Worm (Caenorhabditis elegans): Measurements from ENCODE around the gene F41G4.7.
"Not testable (repeated sequence)": the region's sequence is repeated elsewhere in the genome, so short reads cannot be mapped to it uniquely, and the experiment has no call there.

Gene F41G4.7

ce11 chrX:16836304-16836703 is at the start of gene F41G4.7:
Gene F41G4.7, minus strand, starts transcription at chrX:16836404.
- no peak for TF ChIP-seq ztf-4 (tag; optimal IDR thresholded peaks at IDR 0.05)
- TF ChIP-seq lin-39 (tag; optimal IDR thresholded peaks at IDR 0.05): no peak
- no peak for TF ChIP-seq sma-9 (GFP tag; optimal IDR thresholded peaks at IDR 0.05)
- no peak for TF ChIP-seq sma-9 (tag; optimal IDR thresholded peaks at IDR 0.05)
- TF ChIP-seq ZK546.5 (tag; optimal IDR thresholded peaks at IDR 0.05): no peak
- no peak for TF ChIP-seq ceh-16 (tag; optimal IDR thresholded peaks at IDR 0.05)
- no peak for TF ChIP-seq ama-1 (optimal IDR thresholded peaks at IDR 0.05)
- no peak for TF ChIP-seq gmeb-1 (tag; optimal IDR thresholded peaks at IDR 0.05)
- no peak for TF ChIP-seq nhr-10 (tag; optimal IDR thresholded peaks at IDR 0.05)
- TF ChIP-seq nhr-25 (tag; optimal IDR thresholded peaks at IDR 0.05): no peak
- no peak for TF ChIP-seq mab-5 (tag; optimal IDR thresholded peaks at IDR 0.05)
- no peak for TF ChIP-seq C34F6.9 (tag; optimal IDR thresholded peaks at IDR 0.05)
- no peak for TF ChIP-seq snpc-4 (tag; optimal IDR thresholded peaks at IDR 0.05)
- TF ChIP-seq lin-13 (GFP tag; optimal IDR thresholded peaks at IDR 0.05): no peak
- TF ChIP-seq mbf-1 (tag; optimal IDR thresholded peaks at IDR 0.05): no peak

ce11 chrX:16884075-16884474 is 47.9 kb upstream of the F41G4.7 start:
- TF ChIP-seq lin-11 (tag; optimal IDR thresholded peaks at IDR 0.05): no peak
- TF ChIP-seq unc-62 (GFP tag; optimal IDR thresholded peaks at IDR 0.05): no peak
- no peak for TF ChIP-seq snpc-4 (tag; optimal IDR thresholded peaks at IDR 0.05)
- TF ChIP-seq mab-5 (tag; optimal IDR thresholded peaks at IDR 0.05): no peak
- TF ChIP-seq aly-2 (tag; optimal IDR thresholded peaks at IDR 0.05): no peak
- TF ChIP-seq nhr-12 (tag; optimal IDR thresholded peaks at IDR 0.05): no peak
- no peak for TF ChIP-seq Y55F3AM.14 (GFP tag; optimal IDR thresholded peaks at IDR 0.05)
- no peak for TF ChIP-seq ceh-16 (tag; optimal IDR thresholded peaks at IDR 0.05)
- TF ChIP-seq unc-39 (tag; optimal IDR thresholded peaks at IDR 0.05): no peak
- TF ChIP-seq ztf-4 (tag; optimal IDR thresholded peaks at IDR 0.05): no peak
- no peak for TF ChIP-seq unc-55 (GFP tag; optimal IDR thresholded peaks at IDR 0.05)
- TF ChIP-seq mdl-1 (tag; optimal IDR thresholded peaks at IDR 0.05): no peak
- no peak for TF ChIP-seq nhr-25 (tag; optimal IDR thresholded peaks at IDR 0.05)
- TF ChIP-seq nhr-10 (tag; optimal IDR thresholded peaks at IDR 0.05): no peak
- TF ChIP-seq lin-39 (tag; optimal IDR thresholded peaks at IDR 0.05): no peak
- TF ChIP-seq sem-4 (tag; optimal IDR thresholded peaks at IDR 0.05): no peak
- no peak for TF ChIP-seq ama-1 (optimal IDR thresholded peaks at IDR 0.05)
- TF ChIP-seq ZK546.5 (tag; optimal IDR thresholded peaks at IDR 0.05): no peak

- not testable (repeated sequence) for TF ChIP-seq ztf-4 (tag; optimal IDR thresholded peaks at IDR 0.05); nhr-23 (tag; optimal IDR thresholded peaks at IDR 0.05); ztf-1 (GFP tag; conservative IDR thresholded peaks at IDR 0.05)
These were observed 47.2 kb upstream of the F41G4.7 start, which contains the start of gene Y13C8A.1 for ce11 chrX:16883426-16883825. Gene Y13C8A.1, plus strand, starts transcription at chrX:16883726.

- TF ChIP-seq nhr-25 (tag; optimal IDR thresholded peaks at IDR 0.05): no peak
- no peak for TF ChIP-seq aly-2 (tag; optimal IDR thresholded peaks at IDR 0.05)
- no peak for TF ChIP-seq F13H6.1 (tag; optimal IDR thresholded peaks at IDR 0.05)
- TF ChIP-seq lin-11 (tag; optimal IDR thresholded peaks at IDR 0.05): no peak
These were observed 44.2 kb upstream of the F41G4.7 start, which contains the start of gene acs-9 for ce11 chrX:16880426-16880825. Gene acs-9, minus strand, starts transcription at chrX:16880526.

- peak; percentile 64 for TF ChIP-seq snpc-4 (tag; optimal IDR thresholded peaks at IDR 0.05)
- no peak for TF ChIP-seq mab-5 (tag; optimal IDR thresholded peaks at IDR 0.05)
- TF ChIP-seq elt-3 (tag; optimal IDR thresholded peaks at IDR 0.05): no peak
- TF ChIP-seq ama-1 (optimal IDR thresholded peaks at IDR 0.05): no peak
- no peak for TF ChIP-seq nhr-25 (tag; optimal IDR thresholded peaks at IDR 0.05)
- TF ChIP-seq lin-11 (tag; optimal IDR thresholded peaks at IDR 0.05): peak; percentile 51
- peak; percentile 9 for TF ChIP-seq ztf-4 (tag; optimal IDR thresholded peaks at IDR 0.05)
- TF ChIP-seq nhr-129 (tag; optimal IDR thresholded peaks at IDR 0.05): peak; percentile 90
- peak; percentile 17 to 78 for TF ChIP-seq lsy-2 (tag; optimal IDR thresholded peaks at IDR 0.05)
- no peak for TF ChIP-seq nhr-237 (tag; optimal IDR thresholded peaks at IDR 0.05)
- peak; percentile 4 for TF ChIP-seq nhr-6 (tag; optimal IDR thresholded peaks at IDR 0.05)
- TF ChIP-seq crh-2 (tag; optimal IDR thresholded peaks at IDR 0.05): peak; percentile 54
- no peak for TF ChIP-seq ZK546.5 (tag; optimal IDR thresholded peaks at IDR 0.05)
- TF ChIP-seq F13H6.1 (tag; optimal IDR thresholded peaks at IDR 0.05): peak; percentile 83
- TF ChIP-seq nhr-21 (tag; optimal IDR thresholded peaks at IDR 0.05): peak; percentile 55
- TF ChIP-seq sma-3 (GFP tag; optimal IDR thresholded peaks at IDR 0.05): peak; percentile 56
- TF ChIP-seq C34F6.9 (tag; optimal IDR thresholded peaks at IDR 0.05): peak; percentile 72
- TF ChIP-seq mdl-1 (tag; optimal IDR thresholded peaks at IDR 0.05): peak in 1 of 2 experiments; percentile 7
- TF ChIP-seq gmeb-1 (tag; optimal IDR thresholded peaks at IDR 0.05): peak; percentile 63
- TF ChIP-seq sma-9 (GFP tag; optimal IDR thresholded peaks at IDR 0.05): peak; percentile 81
- TF ChIP-seq sma-9 (tag; optimal IDR thresholded peaks at IDR 0.05): no peak
- TF ChIP-seq blmp-1 (tag; optimal IDR thresholded peaks at IDR 0.05; ENCODE audit: insufficient read depth): peak; percentile 12
- TF ChIP-seq egl-27 (tag; optimal IDR thresholded peaks at IDR 0.05): peak; percentile 3
- TF ChIP-seq elt-1 (tag; optimal IDR thresholded peaks at IDR 0.05): no peak
- TF ChIP-seq fos-1 (tag; optimal IDR thresholded peaks at IDR 0.05): peak; percentile 74
- TF ChIP-seq unc-55 (GFP tag; optimal IDR thresholded peaks at IDR 0.05): peak; percentile 69
- no peak for TF ChIP-seq peb-1 (tag; optimal IDR thresholded peaks at IDR 0.05)
These were observed 36.3 kb upstream of the F41G4.7 start, which contains the start of gene T20F7.1 for ce11 chrX:16872446-16872962. Gene T20F7.1, plus strand, starts transcription at chrX:16872912.
